Worm (Caenorhabditis elegans) whole organism, L4 larva: ENCODE data around the gene ZK1037.6.

Source experiments
- F37D6.2 ChIP-seq: sonication (generic microtip); optimal IDR thresholded peaks from 2 replicates; lab custom pipeline; 2016; ENCODE audit warnings: mild to moderate bottlenecking, missing genetic modification characterization, missing compliant biosample characterization
- F49E8.2 ChIP-seq: sonication (generic microtip); optimal IDR thresholded peaks from 2 replicates; lab custom pipeline; 2016; ENCODE audit warnings: missing compliant biosample characterization, mild to moderate bottlenecking, missing genetic modification characterization, borderline replicate concordance
- R02D3.7 ChIP-seq: fragments of 150-350 bp; sonication (generic microtip); optimal IDR thresholded peaks from 3 replicates; lab custom pipeline; 2014; ENCODE audit warnings: missing biosample characterization, missing genetic modification characterization
- Y105C5A.15 ChIP-seq: fragments of 200-800 bp; sonication (Bioruptor generic); IDR thresholded peaks from 2 replicates; pipeline ENCODE4 v1.3.6; 2022; ENCODE audit warnings: missing genetic modification characterization, missing compliant biosample characterization
- Y5F2A.4 ChIP-seq: fragments of 200-800 bp; sonication (Bioruptor generic); optimal IDR thresholded peaks from 2 replicates; lab custom pipeline; 2018; ENCODE audit warnings: mild to moderate bottlenecking, missing genetic modification characterization, missing compliant biosample characterization
- ZK337.2 ChIP-seq: fragments of 200-800 bp; sonication (Bioruptor generic); IDR thresholded peaks from 2 replicates; pipeline ENCODE4 v1.3.6; 2022; ENCODE audit warnings: missing genetic modification reagents, missing genetic modification characterization, missing compliant biosample characterization
- ZK546.5 ChIP-seq, 2 experiments: sonication (generic microtip); optimal IDR thresholded peaks; 2 replicates each; lab custom pipeline; 2017; ENCODE audit warnings: missing biosample characterization in 2 of 2, missing genetic modification characterization in 2 of 2
- aha-1 ChIP-seq: fragments of 150-350 bp; peaks from one replicate; lab custom pipeline; 2014; ENCODE audit warnings: missing biosample characterization, missing genetic modification characterization
- arid-1 ChIP-seq: fragments of 200-800 bp; sonication (Bioruptor generic); conservative IDR thresholded peaks from 2 replicates; pipeline ENCODE4 v1.3.6; 2022; ENCODE audit warnings: missing genetic modification reagents, missing genetic modification characterization, missing compliant biosample characterization
- ceh-20 ChIP-seq: fragments of 200-800 bp; sonication (Bioruptor generic); IDR thresholded peaks from 2 replicates; pipeline ENCODE4 v1.3.6; 2022; ENCODE audit warnings: missing genetic modification reagents, missing genetic modification characterization, missing compliant biosample characterization
- ceh-28 ChIP-seq: fragments of 150-350 bp; optimal IDR thresholded peaks from 2 replicates; lab custom pipeline; 2014; ENCODE audit warnings: missing biosample characterization, missing genetic modification reagents, missing genetic modification characterization
- ceh-44 ChIP-seq: fragments of 200-800 bp; sonication (Bioruptor generic); IDR thresholded peaks from 2 replicates; pipeline ENCODE4 v1.3.6; 2022; ENCODE audit warnings: missing genetic modification reagents, missing genetic modification characterization, missing compliant biosample characterization
- ceh-62 ChIP-seq: sonication (generic microtip); optimal IDR thresholded peaks from 2 replicates; lab custom pipeline; 2017; ENCODE audit warnings: missing biosample characterization, missing genetic modification characterization
- ces-1 ChIP-seq: fragments of 150-350 bp; sonication (generic microtip); optimal IDR thresholded peaks from 4 replicates; lab custom pipeline; 2014; ENCODE audit warnings: missing biosample characterization, missing genetic modification reagents, missing genetic modification characterization
- ctbp-1 ChIP-seq: fragments of 200-800 bp; sonication (Bioruptor generic); IDR thresholded peaks from 2 replicates; pipeline ENCODE4 v1.3.6; 2022; ENCODE audit warnings: missing genetic modification reagents, missing genetic modification characterization, missing compliant biosample characterization
- daf-12 ChIP-seq: fragments of 150-350 bp; optimal IDR thresholded peaks from 2 replicates; lab custom pipeline; 2014; ENCODE audit warnings: missing biosample characterization, missing genetic modification reagents, missing genetic modification characterization
- dmd-6 ChIP-seq: fragments of 200-800 bp; sonication (Bioruptor generic); IDR thresholded peaks from 2 replicates; pipeline ENCODE4 v1.3.6; 2022; ENCODE audit warnings: missing genetic modification reagents, missing genetic modification characterization, missing compliant biosample characterization
- dmd-8 ChIP-seq: fragments of 200-800 bp; sonication (Bioruptor generic); IDR thresholded peaks from 2 replicates; pipeline ENCODE4 v1.3.6; 2022; ENCODE audit warnings: missing genetic modification characterization, missing compliant biosample characterization
- dpl-1 ChIP-seq: fragments of 150-350 bp; optimal IDR thresholded peaks from 2 replicates; lab custom pipeline; 2014; ENCODE audit warnings: missing biosample characterization, missing genetic modification reagents, missing genetic modification characterization
- duxl-1 ChIP-seq: sonication (generic microtip); optimal IDR thresholded peaks from 2 replicates; lab custom pipeline; 2016; ENCODE audit warnings: mild to moderate bottlenecking, missing genetic modification characterization, moderate library complexity, missing compliant biosample characterization; ENCODE audit not compliant: poor library complexity
- fos-1 ChIP-seq: fragments of 150-350 bp; optimal IDR thresholded peaks from 2 replicates; lab custom pipeline; 2014; ENCODE audit warnings: missing biosample characterization, missing genetic modification characterization
- hif-1 ChIP-seq, 2 experiments: sonication (generic microtip); optimal IDR thresholded peaks; 2 replicates each; lab custom pipeline; 2016 to 2017; ENCODE audit warnings: missing compliant biosample characterization in 2 of 2, missing genetic modification characterization in 2 of 2, missing genetic modification reagents in 2 of 2, missing genotype in 2 of 2, mild to moderate bottlenecking in 1 of 2
- jun-1 ChIP-seq: fragments of 150-350 bp; optimal IDR thresholded peaks from 2 replicates; lab custom pipeline; 2014; ENCODE audit warnings: missing biosample characterization, missing genetic modification reagents, missing genetic modification characterization
- lim-7 ChIP-seq: fragments of 200-800 bp; sonication (Bioruptor generic); IDR thresholded peaks from 2 replicates; pipeline ENCODE4 v1.3.6; 2022; ENCODE audit warnings: missing genetic modification characterization, missing compliant biosample characterization
- madf-9 ChIP-seq: fragments of 200-800 bp; sonication (Bioruptor generic); conservative IDR thresholded peaks from 2 replicates; pipeline ENCODE4 v1.3.6; 2022; ENCODE audit warnings: missing genetic modification reagents, missing genetic modification characterization, missing compliant biosample characterization
- mdl-1 ChIP-seq, 2 experiments: fragments of 150-350 bp in 1 of 2; sonication (generic microtip) in 1 of 2; optimal IDR thresholded peaks; 2 replicates each; lab custom pipeline; 2014 to 2017; ENCODE audit warnings: missing biosample characterization in 2 of 2, missing genetic modification characterization in 2 of 2
- mes-2 ChIP-seq: sonication (generic microtip); optimal IDR thresholded peaks from 2 replicates; lab custom pipeline; 2016; ENCODE audit warnings: missing genotype, mild to moderate bottlenecking, missing genetic modification characterization, missing compliant biosample characterization; ENCODE audit not compliant: poor library complexity, severe bottlenecking
- mxl-2 ChIP-seq: fragments of 200-800 bp; sonication (Bioruptor generic); conservative IDR thresholded peaks from 2 replicates; pipeline ENCODE4 v1.3.6; 2022; ENCODE audit warnings: missing genetic modification reagents, missing genetic modification characterization, missing compliant biosample characterization
- nhr-10 ChIP-seq: fragments of 150-350 bp; optimal IDR thresholded peaks from 2 replicates; lab custom pipeline; 2014; ENCODE audit warnings: missing biosample characterization, missing genetic modification characterization
- nhr-102 ChIP-seq: sonication (generic microtip); optimal IDR thresholded peaks from 2 replicates; lab custom pipeline; 2016; ENCODE audit warnings: mild to moderate bottlenecking, missing genetic modification characterization, moderate library complexity, missing compliant biosample characterization
- nhr-237 ChIP-seq: sonication (generic microtip); optimal IDR thresholded peaks from 2 replicates; lab custom pipeline; 2017; ENCODE audit warnings: missing biosample characterization, missing genetic modification characterization
- nhr-41 ChIP-seq: fragments of 200-800 bp; sonication (Bioruptor generic); IDR thresholded peaks from 2 replicates; pipeline ENCODE4 v1.3.6; 2022; ENCODE audit warnings: missing genetic modification reagents, missing genetic modification characterization, missing compliant biosample characterization
- php-3 ChIP-seq: fragments of 200-800 bp; sonication (Bioruptor generic); IDR thresholded peaks from 2 replicates; pipeline ENCODE4 v1.3.6; 2022; ENCODE audit warnings: missing genetic modification reagents, missing genetic modification characterization, missing compliant biosample characterization
- skn-1 ChIP-seq: fragments of 150-350 bp; optimal IDR thresholded peaks from 2 replicates; lab custom pipeline; 2014; ENCODE audit warnings: missing biosample characterization, missing genetic modification characterization
- spr-3 ChIP-seq: fragments of 200-800 bp; sonication (Bioruptor generic); optimal IDR thresholded peaks from 2 replicates; lab custom pipeline; 2018; ENCODE audit warnings: mild to moderate bottlenecking, missing genetic modification characterization, missing compliant biosample characterization
- tag-97 ChIP-seq: fragments of 200-800 bp; sonication (Bioruptor generic); IDR thresholded peaks from 2 replicates; pipeline ENCODE4 v1.3.6; 2022; ENCODE audit warnings: missing genetic modification characterization, missing compliant biosample characterization
- tra-1 ChIP-seq: fragments of 200-800 bp; sonication (Bioruptor generic); IDR thresholded peaks from 2 replicates; pipeline ENCODE4 v1.3.6; 2022; ENCODE audit warnings: missing genetic modification reagents, missing genetic modification characterization, missing compliant biosample characterization
- unc-130 ChIP-seq: sonication (generic microtip); optimal IDR thresholded peaks from 2 replicates; lab custom pipeline; 2016; ENCODE audit warnings: missing genetic modification reagents, missing genetic modification characterization, missing compliant biosample characterization
- unc-62 ChIP-seq, 3 experiments: fragments of 150-350 bp in 1 of 3; sonication (generic microtip); optimal IDR thresholded peaks in 2 of 3; peaks in 1 of 3; 1 replicate in 1 of 3; 2 replicates in 2 of 3; lab custom pipeline; 2014 to 2017; ENCODE audit warnings: missing biosample characterization in 3 of 3, missing genetic modification characterization in 3 of 3, missing genetic modification reagents in 3 of 3, missing genotype in 1 of 3
- ztf-7 ChIP-seq: fragments of 150-350 bp; optimal IDR thresholded peaks from 2 replicates; lab custom pipeline; 2014; ENCODE audit warnings: missing biosample characterization, missing genetic modification characterization

ZK1037.6 gene

DNA sequence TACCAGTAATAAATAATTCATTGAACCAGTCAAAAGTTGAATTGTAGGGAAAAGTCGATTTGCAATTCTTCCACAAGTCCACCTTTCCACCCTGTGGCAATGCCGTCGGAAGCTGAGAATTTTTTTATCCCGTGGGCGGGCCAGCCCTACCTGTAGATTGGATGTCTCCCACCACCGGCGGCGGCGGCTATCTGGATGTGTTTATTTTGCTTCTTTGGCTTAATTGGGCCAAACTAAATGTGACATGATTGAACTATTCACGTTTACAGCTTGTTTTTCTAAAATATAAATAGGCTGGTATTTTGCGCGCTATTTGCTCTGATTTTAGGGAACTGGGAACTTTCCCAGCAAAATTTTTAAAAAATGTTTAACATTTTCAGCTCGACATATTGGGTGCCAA, 16.9 kb upstream of the ZK1037.6 start, which contains the start of gene wrt-8:
Gene wrt-8 (minus strand): TSS at position 101 of the 400 bp plus-strand sequence.
- TF ChIP-seq ZK337.2: no peak
- TF ChIP-seq dmd-6 (GFP tag; lab: Robert Waterston, UW): no peak
- no peak for TF ChIP-seq ceh-62 (tag; lab: Kevin White, UChicago)
- TF ChIP-seq ceh-28 (tag; lab: Kevin White, UChicago): no peak
- TF ChIP-seq F49E8.2 (tag; lab: Kevin White, UChicago): no peak
- no peak for TF ChIP-seq tra-1 (GFP tag; lab: Robert Waterston, UW)
- TF ChIP-seq jun-1 (tag; lab: Kevin White, UChicago): no peak
- no peak for TF ChIP-seq spr-3
- no peak for TF ChIP-seq nhr-10 (tag; lab: Kevin White, UChicago)
- TF ChIP-seq Y105C5A.15 (GFP tag; lab: Robert Waterston, UW): no peak

DNA sequence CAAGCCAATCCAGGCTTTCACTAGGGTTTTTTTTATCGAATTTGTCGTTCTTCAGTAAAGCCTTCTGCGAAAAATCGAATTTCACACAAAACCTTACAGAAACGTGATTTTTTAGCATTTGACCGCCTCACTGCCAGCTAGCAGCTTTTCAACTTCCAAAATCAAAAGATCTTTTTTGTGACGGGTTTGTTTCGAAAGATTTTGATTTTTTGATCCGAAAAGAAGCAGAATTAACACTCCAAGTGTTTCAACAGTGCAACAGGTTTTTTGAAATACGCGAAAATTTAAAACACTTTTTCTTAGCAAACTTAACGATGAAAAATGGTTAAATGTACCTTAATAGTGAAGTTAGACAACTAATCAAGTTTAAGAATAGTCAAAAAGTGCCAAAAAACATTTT, 13.8 kb upstream of the ZK1037.6 start, which contains the start of gene clec-229:
Gene clec-229 (minus strand): TSS at position 101 of the 400 bp plus-strand sequence.
- TF ChIP-seq ctbp-1 (no peak), madf-9 (no peak), unc-62 (GFP tag; optimal IDR thresholded peaks at IDR 0.05 in 1 of 2; lab: Kevin White, UChicago) (peak in 1 of 2 experiments; percentile 24), unc-62 (tag; optimal IDR thresholded peaks at IDR 0.05; lab: Kevin White, UChicago) (no peak), mdl-1 (tag; optimal IDR thresholded peaks at IDR 0.05; lab: Kevin White, UChicago) (no peak), unc-130 (GFP tag; lab: Kevin White, UChicago) (no peak)

DNA sequence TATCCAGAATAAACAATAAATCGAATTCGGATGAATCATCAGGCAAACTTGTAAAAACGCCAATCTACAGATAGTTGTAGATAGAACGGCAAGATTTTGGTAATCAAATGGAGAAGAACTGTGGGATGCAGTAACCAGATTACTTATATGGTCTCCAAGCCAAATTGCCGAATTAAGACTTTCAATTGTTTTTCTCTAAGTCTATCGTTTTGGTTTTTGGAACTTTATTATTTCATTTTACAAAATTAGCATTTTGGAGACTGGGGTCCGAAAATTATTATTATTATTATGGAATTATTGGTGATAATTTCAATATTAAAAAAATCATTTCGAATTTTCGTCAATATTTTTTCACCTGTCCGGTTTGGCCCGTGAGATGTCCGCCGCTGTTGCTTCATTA, 11.8 kb upstream of the ZK1037.6 start, which contains the start of gene clec-228:
Gene clec-228 (minus strand): TSS at position 101 of the 400 bp plus-strand sequence.
- TF ChIP-seq daf-12 (no peak), lim-7 (GFP tag; lab: Robert Waterston, UW) (no peak), ceh-44 (no peak), Y5F2A.4 (GFP tag; lab: Kevin White, UChicago) (no peak), nhr-102 (tag; lab: Kevin White, UChicago) (no peak), fos-1 (tag; lab: Kevin White, UChicago) (no peak), dmd-8 (GFP tag; lab: Robert Waterston, UW) (no peak), duxl-1 (tag; lab: Kevin White, UChicago) (no peak), php-3 (no peak), hif-1 (tag; optimal IDR thresholded peaks at IDR 0.05; lab: Kevin White, UChicago) (no peak), mes-2 (no peak), ces-1 (GFP tag; lab: Kevin White, UChicago) (no peak), unc-62 (GFP tag; optimal IDR thresholded peaks at IDR 0.05 in 1 of 2; lab: Kevin White, UChicago) (no peak), unc-62 (tag; optimal IDR thresholded peaks at IDR 0.05; lab: Kevin White, UChicago) (no peak), skn-1 (tag; lab: Kevin White, UChicago) (no peak), ZK546.5 (tag; optimal IDR thresholded peaks at IDR 0.05; lab: Kevin White, UChicago) (no peak), arid-1 (GFP tag; lab: Robert Waterston, UW) (no peak), ceh-62 (tag; lab: Kevin White, UChicago) (no peak)

DNA sequence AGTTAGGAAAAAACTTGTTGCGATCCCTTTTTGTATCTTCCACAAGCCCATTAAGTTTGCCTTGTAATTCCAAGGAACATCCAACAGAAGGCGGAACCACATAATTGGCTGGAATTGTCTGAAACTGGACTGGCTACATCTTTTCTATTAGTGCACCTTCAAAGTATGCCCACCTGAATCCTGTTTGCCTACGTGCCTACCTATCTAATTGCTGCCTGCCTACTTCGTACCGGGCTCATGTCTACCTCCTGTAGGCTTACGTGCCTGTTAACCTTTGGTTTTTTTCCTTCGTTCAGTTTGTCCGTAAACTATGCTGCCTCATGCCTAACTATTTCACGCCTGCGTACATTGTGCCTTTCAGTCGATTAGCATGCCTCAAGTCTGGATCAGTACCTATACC, 9.8 kb upstream of the ZK1037.6 start, which contains the start of gene wrt-7:
Gene wrt-7 (minus strand): TSS at position 101 of the 400 bp plus-strand sequence.
- TF ChIP-seq F37D6.2 (tag; lab: Kevin White, UChicago) (no peak), unc-62 (GFP tag; optimal IDR thresholded peaks at IDR 0.05 in 1 of 2; lab: Kevin White, UChicago) (peak in 1 of 2 experiments; percentile 33), unc-62 (tag; optimal IDR thresholded peaks at IDR 0.05; lab: Kevin White, UChicago) (no peak)

DNA sequence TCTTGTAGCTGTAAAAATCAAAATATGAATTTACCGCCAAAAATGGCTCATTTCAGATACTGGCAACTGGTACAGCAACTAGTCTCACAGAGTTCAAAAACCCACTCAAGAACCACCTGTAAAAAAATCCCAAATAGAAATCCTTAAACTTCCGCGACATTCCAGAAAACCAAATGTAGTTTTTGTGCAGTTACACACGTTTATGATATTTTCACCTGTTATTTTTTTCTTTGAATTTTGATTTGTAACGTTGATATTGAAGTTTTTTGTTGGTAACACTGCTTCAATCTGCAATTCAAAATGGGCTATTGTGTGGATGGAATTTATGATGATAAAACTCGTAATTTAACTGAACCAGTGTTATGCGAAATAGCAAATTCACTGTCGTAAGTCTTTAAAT, 5.3 kb upstream of the ZK1037.6 start, which contains the start of gene srw-113:
Gene srw-113 (plus strand): TSS at position 301 of the 400 bp plus-strand sequence.
- TF ChIP-seq R02D3.7 (tag; lab: Kevin White, UChicago) (no peak), nhr-41 (GFP tag; lab: Robert Waterston, UW) (no peak), lim-7 (GFP tag; lab: Robert Waterston, UW) (no peak), nhr-10 (tag; lab: Kevin White, UChicago) (no peak), ztf-7 (tag; lab: Kevin White, UChicago) (no peak), tag-97 (GFP tag; lab: Robert Waterston, UW) (no peak), mxl-2 (GFP tag; lab: Robert Waterston, UW) (no peak), ceh-20 (GFP tag; lab: Robert Waterston, UW) (no peak), dpl-1 (GFP tag; lab: Kevin White, UChicago) (no peak), nhr-237 (tag; lab: Kevin White, UChicago) (no peak), aha-1 (tag; lab: Kevin White, UChicago) (no peak)
- TF ChIP-seq, all 104 proteins: peak for 0
